Fruit fly (Drosophila melanogaster) whole organism, embryonic: ENCODE data around the gene CG13060.

Source experiments
- Aef1 ChIP-seq: fragments of 200-800 bp; sonication (Bioruptor generic); IDR thresholded peaks from 3 replicates; pipeline ENCODE4 v1.3.6; 2022; ENCODE audit warnings: missing biosample characterization, missing genetic modification characterization
- BEAF-32 ChIP-seq: fragments of 200-800 bp; sonication (Bioruptor generic); optimal IDR thresholded peaks from 3 replicates; lab custom pipeline; 2017; ENCODE audit warnings: missing biosample characterization, missing genetic modification characterization, mild to moderate bottlenecking, moderate library complexity, missing genetic modification reagents
- Blimp-1 ChIP-seq: fragments of 200-800 bp; sonication (Bioruptor generic); optimal IDR thresholded peaks from 3 replicates; lab custom pipeline; 2018; ENCODE audit warnings: missing biosample characterization, missing genetic modification characterization, mild to moderate bottlenecking, moderate library complexity, missing genetic modification reagents
- CG10565 ChIP-seq: fragments of 200-800 bp; sonication (Bioruptor generic); optimal IDR thresholded peaks from 3 replicates; lab custom pipeline; 2016; ENCODE audit warnings: missing biosample characterization, mild to moderate bottlenecking, missing genetic modification characterization
- CG11560 ChIP-seq: fragments of 200-800 bp; sonication (Bioruptor generic); IDR thresholded peaks from 3 replicates; pipeline ENCODE4 v1.3.6; 2022; ENCODE audit warnings: missing biosample characterization, missing genetic modification characterization
- CG12391 ChIP-seq: fragments of 200-800 bp; sonication (Bioruptor generic); optimal IDR thresholded peaks from 3 replicates; lab custom pipeline; 2018; ENCODE audit warnings: missing biosample characterization, mild to moderate bottlenecking, missing genetic modification characterization, moderate library complexity
- CG14014 ChIP-seq: fragments of 200-800 bp; sonication (Bioruptor generic); IDR thresholded peaks from 2 replicates; pipeline ENCODE4 v1.3.6; 2022; ENCODE audit warnings: missing biosample characterization, missing genetic modification characterization
- CG15514 ChIP-seq: fragments of 200-800 bp; sonication (Bioruptor generic); optimal IDR thresholded peaks from 3 replicates; lab custom pipeline; 2017; ENCODE audit warnings: missing biosample characterization, missing genetic modification characterization, mild to moderate bottlenecking, moderate library complexity, missing genetic modification reagents
- CG18011 ChIP-seq: fragments of 200-800 bp; sonication (Bioruptor generic); optimal IDR thresholded peaks from 2 replicates; lab custom pipeline; 2017; ENCODE audit warnings: missing biosample characterization, missing genetic modification characterization, mild to moderate bottlenecking, moderate library complexity, missing genotype
- CG18764 ChIP-seq: fragments of 200-800 bp; sonication (Bioruptor generic); optimal IDR thresholded peaks from 3 replicates; lab custom pipeline; 2016; ENCODE audit warnings: missing biosample characterization, missing genetic modification characterization
- CG30403 ChIP-seq: fragments of 200-800 bp; sonication (Bioruptor generic); optimal IDR thresholded peaks from 3 replicates; lab custom pipeline; 2016; ENCODE audit warnings: missing biosample characterization, missing genetic modification characterization
- CG32532 ChIP-seq: fragments of 200-800 bp; sonication (Bioruptor generic); IDR thresholded peaks from 2 replicates; pipeline ENCODE4 v1.3.6; 2022; ENCODE audit warnings: missing biosample characterization, missing genetic modification characterization
- CG3995 ChIP-seq: fragments of 200-800 bp; sonication (Bioruptor generic); optimal IDR thresholded peaks from 3 replicates; lab custom pipeline; 2016; ENCODE audit warnings: missing biosample characterization, missing genetic modification characterization
- CG4404 ChIP-seq: fragments of 200-800 bp; sonication (Bioruptor generic); IDR thresholded peaks from 2 replicates; pipeline ENCODE4 v1.3.6; 2022; ENCODE audit warnings: missing biosample characterization, missing genetic modification characterization
- CG5245 ChIP-seq: fragments of 200-800 bp; sonication (Bioruptor generic); optimal IDR thresholded peaks from 3 replicates; lab custom pipeline; 2016; ENCODE audit warnings: missing biosample characterization, missing genetic modification characterization
- CG6791 ChIP-seq: fragments of 200-800 bp; sonication (Bioruptor generic); IDR thresholded peaks from 3 replicates; pipeline ENCODE4 v1.3.6; 2022; ENCODE audit warnings: missing biosample characterization, missing genetic modification characterization; ENCODE audit not compliant: partially characterized antibody
- CG7745 ChIP-seq: fragments of 200-800 bp; sonication (Bioruptor generic); optimal IDR thresholded peaks from 2 replicates; lab custom pipeline; 2018; ENCODE audit warnings: missing biosample characterization, mild to moderate bottlenecking, missing genetic modification characterization, moderate library complexity
- CG7839 ChIP-seq: fragments of 200-800 bp; sonication (Bioruptor generic); optimal IDR thresholded peaks from 3 replicates; lab custom pipeline; 2018; ENCODE audit warnings: missing biosample characterization, mild to moderate bottlenecking, missing genetic modification characterization, moderate library complexity
- CG7928 ChIP-seq: fragments of 200-800 bp; sonication (Bioruptor generic); optimal IDR thresholded peaks from 2 replicates; lab custom pipeline; 2017; ENCODE audit warnings: missing biosample characterization, mild to moderate bottlenecking, missing genetic modification characterization
- CG8388 ChIP-seq: fragments of 200-800 bp; sonication (Bioruptor generic); optimal IDR thresholded peaks from 2 replicates; lab custom pipeline; 2019; ENCODE audit warnings: missing biosample characterization, mild to moderate bottlenecking, missing genetic modification characterization, moderate library complexity
- CG8478 ChIP-seq: fragments of >200 bp; optimal IDR thresholded peaks from 2 replicates; lab custom pipeline; 2018
- CG8924 ChIP-seq: fragments of 200-800 bp; optimal IDR thresholded peaks from 3 replicates; lab custom pipeline; 2019; ENCODE audit warnings: missing biosample characterization, mild to moderate bottlenecking, missing genetic modification characterization, moderate library complexity
- CG9215 ChIP-seq: fragments of 200-800 bp; sonication (Bioruptor generic); IDR thresholded peaks from 2 replicates; pipeline ENCODE4 v1.3.6; 2022; ENCODE audit warnings: missing biosample characterization, missing genetic modification characterization
- CrebB ChIP-seq: fragments of 200-800 bp; sonication (Bioruptor generic); optimal IDR thresholded peaks from 3 replicates; lab custom pipeline; 2018; ENCODE audit warnings: missing biosample characterization, mild to moderate bottlenecking, missing genetic modification characterization
- GATAe ChIP-seq: fragments of 200-800 bp; sonication (Bioruptor generic); conservative IDR thresholded peaks from 2 replicates; pipeline ENCODE4 v1.3.6; 2022; ENCODE audit warnings: missing biosample characterization, missing genetic modification characterization
- H15 ChIP-seq: fragments of 200-800 bp; sonication (Bioruptor generic); IDR thresholded peaks from 3 replicates; pipeline ENCODE4 v1.3.6; 2022; ENCODE audit warnings: missing biosample characterization, missing genetic modification characterization
- HLH54F ChIP-seq: fragments of 200-800 bp; sonication (Bioruptor generic); optimal IDR thresholded peaks from 3 replicates; lab custom pipeline; 2016; ENCODE audit warnings: missing biosample characterization, missing genetic modification characterization
- Hr51 ChIP-seq, 2 experiments: fragments of 200-800 bp; sonication (Bioruptor generic); optimal IDR thresholded peaks; 2 replicates in 1 of 2; 3 replicates in 1 of 2; lab custom pipeline; 2016 to 2018; ENCODE audit warnings: missing biosample characterization in 2 of 2, missing genetic modification characterization in 2 of 2, mild to moderate bottlenecking in 1 of 2, moderate library complexity in 1 of 2
- Lpt ChIP-seq: fragments of >200 bp; optimal IDR thresholded peaks from 2 replicates; lab custom pipeline; 2018; ENCODE audit warnings: missing biosample characterization, missing genetic modification characterization
- NfI ChIP-seq: fragments of 200-800 bp; sonication (Bioruptor generic); optimal IDR thresholded peaks from 3 replicates; lab custom pipeline; 2018; ENCODE audit warnings: missing biosample characterization, mild to moderate bottlenecking, missing genetic modification characterization, moderate library complexity
- Oli ChIP-seq: fragments of 200-800 bp; sonication (Bioruptor generic); optimal IDR thresholded peaks from 2 replicates; lab custom pipeline; 2018; ENCODE audit warnings: missing biosample characterization, mild to moderate bottlenecking, missing genetic modification characterization, moderate library complexity
- Ptx1 ChIP-seq: fragments of 200-800 bp; sonication (Bioruptor generic); IDR thresholded peaks from 2 replicates; pipeline ENCODE4 v1.3.6; 2022; ENCODE audit warnings: missing biosample characterization, missing genetic modification characterization
- aop ChIP-seq: fragments of 200-800 bp; sonication (Bioruptor generic); IDR thresholded peaks from 2 replicates; pipeline ENCODE4 v1.3.6; 2022; ENCODE audit warnings: missing biosample characterization, missing genetic modification characterization
- bcd ChIP-seq: fragments of 200-800 bp; sonication (Bioruptor generic); optimal IDR thresholded peaks from 2 replicates; lab custom pipeline; 2017; ENCODE audit warnings: missing biosample characterization, mild to moderate bottlenecking, missing genetic modification characterization
- br ChIP-seq: fragments of >200 bp; optimal IDR thresholded peaks from 2 replicates; lab custom pipeline; 2017
- cad ChIP-seq: fragments of >200 bp; optimal IDR thresholded peaks from 2 replicates; lab custom pipeline; 2017; ENCODE audit warnings: missing biosample characterization, missing genetic modification characterization
- chinmo ChIP-seq: fragments of 200-800 bp; sonication (Bioruptor generic); IDR thresholded peaks from 4 replicates; pipeline ENCODE4 v1.3.6; 2022; ENCODE audit warnings: missing biosample characterization, missing genetic modification characterization; ENCODE audit not compliant: partially characterized antibody
- da ChIP-seq: fragments of 200-800 bp; sonication (Bioruptor generic); optimal IDR thresholded peaks from 2 replicates; lab custom pipeline; 2016; ENCODE audit warnings: missing biosample characterization, missing genetic modification characterization
- dpn ChIP-seq, 2 experiments: fragments of 200-800 bp; sonication (Bioruptor generic); optimal IDR thresholded peaks; 3 replicates each; lab custom pipeline; 2016; ENCODE audit warnings: missing biosample characterization in 2 of 2, missing genetic modification characterization in 2 of 2
- emc ChIP-seq: fragments of 200-800 bp; sonication (Bioruptor generic); optimal IDR thresholded peaks from 2 replicates; lab custom pipeline; 2016; ENCODE audit warnings: missing biosample characterization, missing genetic modification characterization
- ftz-f1 ChIP-seq: fragments of 200-800 bp; sonication (Bioruptor generic); optimal IDR thresholded peaks from 2 replicates; lab custom pipeline; 2016; ENCODE audit warnings: missing biosample characterization, missing genetic modification characterization
- gsb ChIP-seq: fragments of 200-800 bp; sonication (Bioruptor generic); IDR thresholded peaks from 2 replicates; pipeline ENCODE4 v1.3.6; 2022; ENCODE audit warnings: missing biosample characterization, missing genetic modification characterization
- hbn ChIP-seq: fragments of 200-800 bp; sonication (Bioruptor generic); IDR thresholded peaks from 2 replicates; pipeline ENCODE4 v1.3.6; 2022; ENCODE audit warnings: missing biosample characterization, missing genetic modification characterization; ENCODE audit not compliant: partially characterized antibody
- ind ChIP-seq: fragments of 200-800 bp; sonication (Bioruptor generic); optimal IDR thresholded peaks from 3 replicates; lab custom pipeline; 2016; ENCODE audit warnings: missing biosample characterization, missing genetic modification characterization
- kay ChIP-seq: fragments of 200-800 bp; sonication (Bioruptor generic); optimal IDR thresholded peaks from 2 replicates; lab custom pipeline; 2016; ENCODE audit warnings: missing biosample characterization, missing genetic modification characterization
- klu ChIP-seq: fragments of 200-800 bp; sonication (Bioruptor generic); IDR thresholded peaks from 2 replicates; pipeline ENCODE4 v1.3.6; 2022; ENCODE audit warnings: missing biosample characterization, missing genetic modification characterization
- lilli ChIP-seq: fragments of 200-800 bp; sonication (Bioruptor generic); optimal IDR thresholded peaks from 3 replicates; lab custom pipeline; 2016; ENCODE audit warnings: missing biosample characterization, missing genetic modification characterization
- oc ChIP-seq: fragments of 200-800 bp; sonication (Bioruptor generic); optimal IDR thresholded peaks from 2 replicates; lab custom pipeline; 2018; ENCODE audit warnings: missing biosample characterization, mild to moderate bottlenecking, missing genetic modification characterization, moderate library complexity
- pnt ChIP-seq: fragments of 200-800 bp; sonication (Bioruptor generic); optimal IDR thresholded peaks from 3 replicates; lab custom pipeline; 2016; ENCODE audit warnings: missing biosample characterization, missing genetic modification characterization
- pros ChIP-seq: fragments of 200-800 bp; sonication (Bioruptor generic); optimal IDR thresholded peaks from 3 replicates; lab custom pipeline; 2019; ENCODE audit warnings: missing biosample characterization, mild to moderate bottlenecking, missing genetic modification characterization, moderate library complexity
- unpg ChIP-seq: fragments of 200-800 bp; sonication (Bioruptor generic); optimal IDR thresholded peaks from 3 replicates; lab custom pipeline; 2018; ENCODE audit warnings: missing biosample characterization, mild to moderate bottlenecking, missing genetic modification characterization, moderate library complexity
- zf30C ChIP-seq: fragments of 200-800 bp; sonication (Bioruptor generic); optimal IDR thresholded peaks from 3 replicates; lab custom pipeline; 2018; ENCODE audit warnings: missing biosample characterization, mild to moderate bottlenecking, missing genetic modification characterization

CG13060 gene

DNA sequence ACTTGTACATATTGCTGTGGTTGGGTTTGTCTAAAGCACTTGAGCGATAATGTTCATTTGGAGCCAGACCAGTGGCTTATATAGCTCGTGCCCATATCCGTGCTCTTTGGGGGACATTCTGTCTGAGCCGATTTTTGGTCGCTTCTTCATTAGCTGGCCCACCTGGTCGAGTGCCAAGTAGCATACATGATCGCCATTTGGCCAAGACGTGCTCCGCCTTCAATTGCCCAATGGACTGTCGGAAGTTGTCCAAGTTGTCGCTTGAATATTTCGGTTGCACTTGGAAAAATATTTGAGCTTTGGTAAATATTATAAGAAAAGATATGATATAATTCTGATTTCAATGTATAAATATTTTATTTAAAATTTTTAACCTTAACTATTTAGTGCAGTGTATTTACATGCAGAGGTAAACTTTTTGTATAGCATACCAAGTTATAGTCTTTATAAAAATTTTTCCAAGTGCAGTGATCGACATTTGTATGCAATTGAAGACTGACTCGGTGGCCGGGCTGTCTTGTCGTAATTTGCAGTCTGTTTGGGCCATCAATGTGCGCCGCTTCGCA is 34.2 kb upstream of the CG13060 start, which contains the start of gene CG13047 (continued):
- no peak for TF ChIP-seq Aef1
- no peak for TF ChIP-seq CG12391 (tag; lab: Kevin White, UChicago)
- TF ChIP-seq CG11560 (tag; lab: Robert Waterston, UW), result no peak
- TF ChIP-seq dpn (GFP tag; optimal IDR thresholded peaks at IDR 0.05; lab: Kevin White, UChicago), result no peak
- no peak for TF ChIP-seq Lpt (GFP tag; lab: Kevin White, UChicago)
- no peak for TF ChIP-seq HLH54F
- no peak for TF ChIP-seq H15 (GFP tag; lab: Robert Waterston, UW)
- TF ChIP-seq unpg (GFP tag; lab: Kevin White, UChicago), result peak; percentile 2
- TF ChIP-seq Hr51 (GFP tag; optimal IDR thresholded peaks at IDR 0.05; lab: Kevin White, UChicago), result peak in 1 of 2 experiments; percentile 54
- TF ChIP-seq pnt (GFP tag; lab: Kevin White, UChicago), result no peak
- TF ChIP-seq da (GFP tag; lab: Kevin White, UChicago), result no peak
- no peak for TF ChIP-seq CG18011 (GFP tag; lab: Kevin White, UChicago)
- TF ChIP-seq CG7928 (GFP tag; lab: Kevin White, UChicago), result no peak
- no peak for TF ChIP-seq CG8924 (tag; lab: Kevin White, UChicago)
- TF ChIP-seq CG6791, result no peak
- TF ChIP-seq CG15514 (GFP tag; lab: Kevin White, UChicago), result no peak
- no peak for TF ChIP-seq bcd (GFP tag; lab: Kevin White, UChicago)
- TF ChIP-seq CG18764 (GFP tag; lab: Kevin White, UChicago), result no peak
- TF ChIP-seq gsb (GFP tag; lab: Robert Waterston, UW), result no peak
- no peak for TF ChIP-seq CG4404 (GFP tag; lab: Robert Waterston, UW)
- 0 out of 4 replicates have a peak, but pooled peaks have one; percentile 24 for TF ChIP-seq chinmo (GFP tag; lab: Robert Waterston, UW)
- TF ChIP-seq CrebB (tag; lab: Kevin White, UChicago), result no peak
- TF ChIP-seq Blimp-1 (GFP tag; lab: Kevin White, UChicago), result peak; percentile 7
- no peak for TF ChIP-seq CG14014 (GFP tag; lab: Robert Waterston, UW)
- TF ChIP-seq CG9215 (GFP tag; lab: Robert Waterston, UW), result no peak
- no peak for TF ChIP-seq emc (GFP tag; lab: Kevin White, UChicago)
- no peak for TF ChIP-seq CG8478
- no peak for TF ChIP-seq ftz-f1
- TF ChIP-seq klu (GFP tag; lab: Robert Waterston, UW), result no peak
- TF ChIP-seq BEAF-32 (GFP tag; lab: Kevin White, UChicago), result no peak
- peak; percentile 15 for TF ChIP-seq Oli (tag; lab: Kevin White, UChicago)
- TF ChIP-seq zf30C, result no peak
- TF ChIP-seq oc (tag; lab: Kevin White, UChicago), result no peak
- TF ChIP-seq CG10565, result no peak
- no peak for TF ChIP-seq hbn (GFP tag; lab: Robert Waterston, UW)
- TF ChIP-seq CG7839 (tag; lab: Kevin White, UChicago), result peak; percentile 25
- TF ChIP-seq CG8388, result no peak
- no peak for TF ChIP-seq Ptx1 (GFP tag; lab: Robert Waterston, UW)
- TF ChIP-seq CG5245, result no peak
- no peak for TF ChIP-seq CG32532
- TF ChIP-seq CG3995 (GFP tag; lab: Kevin White, UChicago), result no peak
- TF ChIP-seq cad, result no peak
- no peak for TF ChIP-seq GATAe (GFP tag; lab: Robert Waterston, UW)
- no peak for TF ChIP-seq NfI
- TF ChIP-seq kay, result no peak
- TF ChIP-seq CG30403 (GFP tag; lab: Kevin White, UChicago), result no peak
- TF ChIP-seq lilli (GFP tag; lab: Kevin White, UChicago), result no peak
- TF ChIP-seq aop (GFP tag; lab: Robert Waterston, UW), result no peak
- TF ChIP-seq ind, result no peak
- no peak for TF ChIP-seq br (lab: Kevin White, UChicago)
- TF ChIP-seq CG7745 (tag; lab: Kevin White, UChicago), result no peak
- no peak for TF ChIP-seq pros (GFP tag; lab: Kevin White, UChicago)
